Fruit fly (Drosophila melanogaster): ENCODE measurements around the gene CG13362.
A peak's percentile ranks its signal among the peaks of the same experiment; 100 is the strongest.

Gene CG13362

dm6 chrX:755642-756332, 4.7 kb upstream of the CG13362 start (continued):
- TF ChIP-seq CG12769 (tag; optimal IDR thresholded peaks at IDR 0.05): peak; percentile 98
- TF ChIP-seq zf30C (GFP tag; optimal IDR thresholded peaks at IDR 0.05): peak; percentile 78
- peak; percentile 63; the same call in 1 of the 3 replicates for TF ChIP-seq sr (GFP tag; IDR thresholded peaks at IDR 0.05)
- TF ChIP-seq gce (GFP tag; IDR thresholded peaks at IDR 0.05): peak; percentile 70; the same call in 1 of the 3 replicates
- peak; percentile 53; the same call in 1 of the 2 replicates for TF ChIP-seq esg (GFP tag; conservative IDR thresholded peaks at IDR 0.05)
- TF ChIP-seq Sry-β (GFP tag; optimal IDR thresholded peaks at IDR 0.05): no peak
- peak; percentile 92 for TF ChIP-seq Atf6 (GFP tag; IDR thresholded peaks at IDR 0.05)
- peak; percentile 76 for TF ChIP-seq ara (GFP tag; IDR thresholded peaks at IDR 0.05)
- no peak for TF ChIP-seq br (optimal IDR thresholded peaks at IDR 0.05)
- peak; percentile 87 for TF ChIP-seq eyg (GFP tag; optimal IDR thresholded peaks at IDR 0.05)
- no peak for TF ChIP-seq crol (GFP tag; IDR thresholded peaks at IDR 0.05)
- TF ChIP-seq jing (GFP tag; optimal IDR thresholded peaks at IDR 0.05): peak; percentile 36
- peak; percentile 88 for TF ChIP-seq row (GFP tag; IDR thresholded peaks at IDR 0.05)
- TF ChIP-seq HLHmδ (GFP tag; optimal IDR thresholded peaks at IDR 0.05): no peak
- TF ChIP-seq dysf (GFP tag; IDR thresholded peaks at IDR 0.05): peak; percentile 90
- no peak for TF ChIP-seq inv (GFP tag; IDR thresholded peaks at IDR 0.05; ENCODE audit: partially characterized antibody)
- TF ChIP-seq CG4282 (GFP tag; optimal IDR thresholded peaks at IDR 0.05): peak; percentile 81
- TF ChIP-seq gcm2 (GFP tag; optimal IDR thresholded peaks at IDR 0.05): peak; percentile 78
- TF ChIP-seq Ets65A (GFP tag): peak; percentile 95
- peak; percentile 96 for TF ChIP-seq rib (GFP tag; IDR thresholded peaks at IDR 0.05)
- TF ChIP-seq Sox102F (GFP tag; optimal IDR thresholded peaks at IDR 0.05): peak; percentile 79
- TF ChIP-seq abd-A (tag; optimal IDR thresholded peaks at IDR 0.05): no peak
- no peak for TF ChIP-seq twi (tag; optimal IDR thresholded peaks at IDR 0.05)
- no peak; the same call in 1 of the 2 replicates for TF ChIP-seq amos (GFP tag; IDR thresholded peaks at IDR 0.05; ENCODE audit: partially characterized antibody)
- peak; percentile 86 for TF ChIP-seq Ptx1 (GFP tag; IDR thresholded peaks at IDR 0.05)
- no peak for TF ChIP-seq cato (GFP tag; optimal IDR thresholded peaks at IDR 0.05; ENCODE audit: borderline replicate concordance)
- TF ChIP-seq Usf (GFP tag; optimal IDR thresholded peaks at IDR 0.05): peak; percentile 58
- TF ChIP-seq Atf3 (GFP tag; optimal IDR thresholded peaks at IDR 0.05): peak; percentile 63
- peak; percentile 81 for TF ChIP-seq Dad (GFP tag; optimal IDR thresholded peaks at IDR 0.05)
- TF ChIP-seq CrebB (tag; optimal IDR thresholded peaks at IDR 0.05): peak; percentile 69
- no peak for TF ChIP-seq CG33557 (GFP tag; optimal IDR thresholded peaks at IDR 0.05)
- TF ChIP-seq al (GFP tag; IDR thresholded peaks at IDR 0.05): peak; percentile 89
- peak; percentile 66 for TF ChIP-seq nau (GFP tag; optimal IDR thresholded peaks at IDR 0.05)
- TF ChIP-seq CG2875 (GFP tag; optimal IDR thresholded peaks at IDR 0.05): peak; percentile 64
- peak; percentile 76 for TF ChIP-seq scrt (GFP tag; optimal IDR thresholded peaks at IDR 0.05)
- TF ChIP-seq CG16815 (GFP tag; optimal IDR thresholded peaks at IDR 0.05): peak; percentile 67
- TF ChIP-seq CG6854 (GFP tag; optimal IDR thresholded peaks at IDR 0.05): peak; percentile 70
- TF ChIP-seq CG16813 (GFP tag; IDR thresholded peaks at IDR 0.05; ENCODE audit: partially characterized antibody): no peak
- peak; percentile 76 for TF ChIP-seq jumu (GFP tag; optimal IDR thresholded peaks at IDR 0.05)
- TF ChIP-seq ham (GFP tag; IDR thresholded peaks at IDR 0.05): peak; percentile 58; the same call in 1 of the 2 replicates
- TF ChIP-seq CG7786 (GFP tag; optimal IDR thresholded peaks at IDR 0.05): peak; percentile 89
- TF ChIP-seq fu2 (GFP tag; optimal IDR thresholded peaks at IDR 0.05): peak; percentile 85
- peak; percentile 86 to 93 for TF ChIP-seq Pdp1 (GFP tag; optimal IDR thresholded peaks at IDR 0.05)
- no peak for TF ChIP-seq Spps (tag; optimal IDR thresholded peaks at IDR 0.05)
- TF ChIP-seq lab (GFP tag; optimal IDR thresholded peaks at IDR 0.05): peak; percentile 96
- peak; percentile 68 for TF ChIP-seq sug (tag; optimal IDR thresholded peaks at IDR 0.05)
- TF ChIP-seq CG10209 (GFP tag; optimal IDR thresholded peaks at IDR 0.05): peak; percentile 80
- no peak for TF ChIP-seq bbx (GFP tag; IDR thresholded peaks at IDR 0.05; ENCODE audit: partially characterized antibody)
- peak; percentile 61 for TF ChIP-seq onecut (GFP tag; IDR thresholded peaks at IDR 0.05)
